Worm (Caenorhabditis elegans) whole organism, midembryonic: Measurements from ENCODE around the gene trpp-4.

Experiments
- T22C8.4 ChIP-seq: fragments of 200-800 bp; sonication (Bioruptor generic); IDR thresholded peaks from 2 replicates; pipeline ENCODE4 v1.3.6; 2022; ENCODE audit warnings: missing genetic modification characterization, missing compliant biosample characterization
- flt-1 ChIP-seq: fragments of 200-800 bp; sonication (Bioruptor generic); IDR thresholded peaks from 2 replicates; pipeline ENCODE4 v1.3.6; 2022; ENCODE audit warnings: missing genetic modification characterization, missing compliant biosample characterization
- ref-1 ChIP-seq: fragments of 200-800 bp; sonication (Bioruptor generic); conservative IDR thresholded peaks from 2 replicates; pipeline ENCODE4 v1.3.6; 2022; ENCODE audit warnings: missing genetic modification reagents, missing genetic modification characterization, missing compliant biosample characterization
- ztf-29 ChIP-seq: fragments of 200-800 bp; sonication (Bioruptor generic); IDR thresholded peaks from 2 replicates; pipeline ENCODE4 v1.3.6; 2022; ENCODE audit warnings: missing genetic modification reagents, missing genetic modification characterization, missing compliant biosample characterization

ce11 chrV:9443109-9443508, 43.0 kb downstream of the trpp-4 start:
- TF ChIP-seq ztf-29 (GFP tag; lab: Robert Waterston, UW) = no peak
- no peak for TF ChIP-seq ref-1 (GFP tag; lab: Robert Waterston, UW)
- no peak for TF ChIP-seq flt-1
- no peak for TF ChIP-seq T22C8.4 (GFP tag; lab: Robert Waterston, UW)
